Worm (Caenorhabditis elegans) whole organism, young adult: Measurements from ENCODE around the gene inx-9.

ENCODE experiments used
- B0336.3 ChIP-seq: fragments of 200-800 bp; sonication (Bioruptor generic); IDR thresholded peaks from 2 replicates; pipeline ENCODE4 v1.3.6; 2022; ENCODE audit warnings: missing genetic modification characterization, missing compliant biosample characterization
- athp-1 ChIP-seq: sonication (generic microtip); optimal IDR thresholded peaks from 2 replicates; lab custom pipeline; 2017; ENCODE audit warnings: mild to moderate bottlenecking, missing genetic modification characterization, missing compliant biosample characterization
- die-1 ChIP-seq: sonication (generic microtip); optimal IDR thresholded peaks from 2 replicates; lab custom pipeline; 2016; ENCODE audit warnings: missing genotype, mild to moderate bottlenecking, missing genetic modification characterization, missing compliant biosample characterization
- hsf-1 ChIP-seq: fragments of 200-800 bp; sonication (Bioruptor generic); IDR thresholded peaks from 2 replicates; pipeline ENCODE4 v1.3.6; 2022; ENCODE audit warnings: missing genetic modification reagents, missing genetic modification characterization, missing compliant biosample characterization
- lag-1 ChIP-seq: fragments of 200-800 bp; sonication (Bioruptor generic); IDR thresholded peaks from 2 replicates; pipeline ENCODE4 v1.3.6; 2022; ENCODE audit warnings: missing genetic modification reagents, missing genetic modification characterization, missing compliant biosample characterization
- lin-35 ChIP-seq, 3 experiments: fragments of 150-350 bp in 2 of 3; sonication (generic microtip) in 1 of 3; optimal IDR thresholded peaks; 2 replicates each; lab custom pipeline; 2014 to 2018; ENCODE audit warnings: missing biosample characterization in 3 of 3, missing genetic modification characterization in 3 of 3, missing genetic modification reagents in 3 of 3
- lsy-27 ChIP-seq: sonication (generic microtip); optimal IDR thresholded peaks from 2 replicates; lab custom pipeline; 2017; ENCODE audit warnings: missing genetic modification characterization, mild to moderate bottlenecking, missing compliant biosample characterization, antibody characterized with exemption, missing genotype, borderline replicate concordance; ENCODE audit not compliant: insufficient read depth
- mel-28 ChIP-seq: sonication (generic microtip); optimal IDR thresholded peaks from 2 replicates; lab custom pipeline; 2016; ENCODE audit warnings: borderline replicate concordance, mild to moderate bottlenecking, missing genetic modification characterization, missing compliant biosample characterization
- rcor-1 ChIP-seq: fragments of 200-800 bp; sonication (Bioruptor generic); IDR thresholded peaks from 2 replicates; pipeline ENCODE4 v1.3.6; 2022; ENCODE audit warnings: missing genetic modification reagents, missing genetic modification characterization, missing compliant biosample characterization
- snpc-4 ChIP-seq, 5 experiments: fragments of 150-350 bp in 1 of 5; sonication (generic microtip) in 4 of 5; optimal IDR thresholded peaks; 2 replicates each; lab custom pipeline; 2014 to 2018; ENCODE audit warnings: missing genetic modification characterization in 5 of 5, missing biosample characterization in 3 of 5, antibody characterized with exemption in 2 of 5, mild to moderate bottlenecking in 2 of 5, missing compliant biosample characterization in 2 of 5, missing genotype in 2 of 5, moderate library complexity in 2 of 5, missing genetic modification reagents in 1 of 5
- tbp1 ChIP-seq: fragments of 200-800 bp; sonication (Bioruptor generic); optimal IDR thresholded peaks from 2 replicates; lab custom pipeline; 2018; ENCODE audit warnings: mild to moderate bottlenecking, missing genetic modification characterization, missing compliant biosample characterization
- unc-130 ChIP-seq: sonication (generic microtip); optimal IDR thresholded peaks from 2 replicates; lab custom pipeline; 2016; ENCODE audit warnings: missing genetic modification reagents, missing genetic modification characterization, missing compliant biosample characterization
- zfh-2 ChIP-seq: fragments of 200-800 bp; sonication (Bioruptor generic); conservative IDR thresholded peaks from 2 replicates; pipeline ENCODE4 v1.3.6; 2022; ENCODE audit warnings: missing genetic modification reagents, missing genetic modification characterization, missing compliant biosample characterization
- ztf-6 ChIP-seq: fragments of 200-800 bp; sonication (Bioruptor generic); IDR thresholded peaks from 2 replicates; pipeline ENCODE4 v1.3.6; 2022; ENCODE audit warnings: missing genetic modification reagents, missing genetic modification characterization, missing compliant biosample characterization

DNA sequence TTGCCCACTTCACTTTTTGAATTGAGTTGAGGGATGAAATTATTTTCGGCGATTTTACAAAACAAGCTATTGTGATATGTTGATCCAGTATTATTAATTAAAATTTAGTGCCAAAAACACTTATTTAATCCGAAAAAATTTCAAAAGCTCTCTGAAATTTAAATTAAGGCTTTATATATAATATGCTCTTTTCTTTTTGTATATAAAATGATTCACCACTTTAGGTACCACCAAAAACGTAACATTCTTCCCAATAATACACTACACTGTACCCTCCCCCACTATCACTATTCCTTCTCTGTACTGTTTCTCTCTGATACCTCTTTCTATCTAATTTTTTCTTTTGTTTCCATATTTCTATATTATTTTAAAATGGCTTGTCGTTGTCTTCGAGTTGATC, 32.3 kb upstream of the inx-9 start, which contains the start of gene prx-2:
- no peak for TF ChIP-seq athp-1 (tag; lab: Kevin White, UChicago)
- no peak for TF ChIP-seq die-1 (tag; lab: Kevin White, UChicago)
- no peak for TF ChIP-seq lag-1 (GFP tag; lab: Robert Waterston, UW)
- TF ChIP-seq mel-28 (tag; lab: Kevin White, UChicago): no peak
- TF ChIP-seq lin-35 (GFP tag; optimal IDR thresholded peaks at IDR 0.05; lab: Kevin White, UChicago): no peak
- TF ChIP-seq zfh-2: no peak
- no peak for TF ChIP-seq unc-130 (GFP tag; lab: Kevin White, UChicago)
- no peak for TF ChIP-seq hsf-1 (GFP tag; lab: Robert Waterston, UW)
- TF ChIP-seq rcor-1 (GFP tag; lab: Robert Waterston, UW): no peak
- TF ChIP-seq tbp1 (GFP tag; lab: Kevin White, UChicago): no peak
- no peak for TF ChIP-seq ztf-6 (GFP tag; lab: Robert Waterston, UW)
- no peak for TF ChIP-seq snpc-4 (GFP tag; optimal IDR thresholded peaks at IDR 0.05; lab: Kevin White, UChicago)
- TF ChIP-seq snpc-4 (tag; optimal IDR thresholded peaks at IDR 0.05; lab: Kevin White, UChicago): no peak
- TF ChIP-seq lsy-27 (tag; lab: Kevin White, UChicago): no peak
- no peak for TF ChIP-seq B0336.3 (GFP tag; lab: Robert Waterston, UW)
